Fruit fly (Drosophila melanogaster) whole organism, embryonic: ENCODE data around the gene Psn.
A peak's percentile ranks its signal among the peaks of the same experiment; 100 is the strongest.

Source experiments
- Ada2b ChIP-seq: fragments of 200-800 bp; sonication (Bioruptor generic); IDR thresholded peaks from 2 replicates; pipeline ENCODE4 v1.3.6; 2022; ENCODE audit warnings: missing biosample characterization, missing genetic modification characterization
- Aef1 ChIP-seq: fragments of 200-800 bp; sonication (Bioruptor generic); IDR thresholded peaks from 3 replicates; pipeline ENCODE4 v1.3.6; 2022; ENCODE audit warnings: missing biosample characterization, missing genetic modification characterization
- Bteb2 ChIP-seq: fragments of 200-800 bp; sonication (Bioruptor generic); optimal IDR thresholded peaks from 2 replicates; lab custom pipeline; 2016; ENCODE audit warnings: missing biosample characterization, missing genetic modification characterization
- CG10147 ChIP-seq: fragments of 200-800 bp; sonication (Bioruptor generic); optimal IDR thresholded peaks from 2 replicates; lab custom pipeline; 2019; ENCODE audit warnings: missing biosample characterization, mild to moderate bottlenecking, missing genetic modification characterization, moderate library complexity
- CG11560 ChIP-seq: fragments of 200-800 bp; sonication (Bioruptor generic); IDR thresholded peaks from 3 replicates; pipeline ENCODE4 v1.3.6; 2022; ENCODE audit warnings: missing biosample characterization, missing genetic modification characterization
- CG11723 ChIP-seq: fragments of 200-800 bp; sonication (Bioruptor generic); optimal IDR thresholded peaks from 2 replicates; lab custom pipeline; 2017; ENCODE audit warnings: missing biosample characterization, mild to moderate bottlenecking, missing genetic modification characterization
- CG1233 ChIP-seq: fragments of 200-800 bp; sonication (Bioruptor generic); optimal IDR thresholded peaks from 4 replicates; lab custom pipeline; 2018; ENCODE audit warnings: missing biosample characterization, mild to moderate bottlenecking, missing genetic modification characterization
- CG12659 ChIP-seq: fragments of 200-800 bp; sonication (Bioruptor generic); optimal IDR thresholded peaks from 3 replicates; lab custom pipeline; 2017; ENCODE audit warnings: mild to moderate bottlenecking, missing biosample characterization, missing genetic modification reagents, missing genetic modification characterization
- CG14710 ChIP-seq: fragments of 200-800 bp; sonication (Bioruptor generic); optimal IDR thresholded peaks from 3 replicates; lab custom pipeline; 2019; ENCODE audit warnings: missing biosample characterization, mild to moderate bottlenecking, missing genetic modification characterization, moderate library complexity
- CG15479 ChIP-seq: fragments of 200-800 bp; sonication (Bioruptor generic); optimal IDR thresholded peaks from 3 replicates; lab custom pipeline; 2019; ENCODE audit warnings: missing biosample characterization, mild to moderate bottlenecking, missing genetic modification characterization, moderate library complexity
- CG16863 ChIP-seq: fragments of 200-800 bp; sonication (Bioruptor generic); optimal IDR thresholded peaks from 3 replicates; lab custom pipeline; 2016; ENCODE audit warnings: missing biosample characterization, missing genetic modification characterization
- CG1832 ChIP-seq: fragments of 200-800 bp; sonication (Bioruptor generic); optimal IDR thresholded peaks from 2 replicates; lab custom pipeline; 2017; ENCODE audit warnings: missing biosample characterization, mild to moderate bottlenecking, missing genetic modification characterization, inconsistent platforms
- CG2120 ChIP-seq: fragments of 200-800 bp; sonication (Bioruptor generic); optimal IDR thresholded peaks from 3 replicates; lab custom pipeline; 2016; ENCODE audit warnings: missing biosample characterization, missing genetic modification characterization
- CG30403 ChIP-seq: fragments of 200-800 bp; sonication (Bioruptor generic); optimal IDR thresholded peaks from 3 replicates; lab custom pipeline; 2016; ENCODE audit warnings: missing biosample characterization, missing genetic modification characterization
- CG30431 ChIP-seq: fragments of 200-800 bp; sonication (Bioruptor generic); optimal IDR thresholded peaks from 2 replicates; lab custom pipeline; 2017; ENCODE audit warnings: missing biosample characterization, missing genetic modification characterization
- CG31388 ChIP-seq: fragments of 200-800 bp; sonication (Bioruptor generic); optimal IDR thresholded peaks from 2 replicates; lab custom pipeline; 2016; ENCODE audit warnings: missing biosample characterization, missing genetic modification characterization
- CG4617 ChIP-seq: fragments of 200-800 bp; sonication (Bioruptor generic); optimal IDR thresholded peaks from 3 replicates; lab custom pipeline; 2016; ENCODE audit warnings: missing biosample characterization, missing genetic modification characterization, borderline replicate concordance
- CG7556 ChIP-seq: fragments of 200-800 bp; sonication (Bioruptor generic); optimal IDR thresholded peaks from 2 replicates; lab custom pipeline; 2017; ENCODE audit warnings: missing biosample characterization, mild to moderate bottlenecking, missing genetic modification characterization
- CG7839 ChIP-seq: fragments of 200-800 bp; sonication (Bioruptor generic); optimal IDR thresholded peaks from 3 replicates; lab custom pipeline; 2018; ENCODE audit warnings: missing biosample characterization, mild to moderate bottlenecking, missing genetic modification characterization, moderate library complexity
- CG8388 ChIP-seq: fragments of 200-800 bp; sonication (Bioruptor generic); optimal IDR thresholded peaks from 2 replicates; lab custom pipeline; 2019; ENCODE audit warnings: missing biosample characterization, mild to moderate bottlenecking, missing genetic modification characterization, moderate library complexity
- CG8478 ChIP-seq: fragments of >200 bp; optimal IDR thresholded peaks from 2 replicates; lab custom pipeline; 2018
- CTCF ChIP-seq: fragments of 200-800 bp; sonication (Bioruptor generic); optimal IDR thresholded peaks from 2 replicates; lab custom pipeline; 2017; ENCODE audit warnings: missing biosample characterization, mild to moderate bottlenecking, missing genetic modification characterization, moderate library complexity
- D19A ChIP-seq: fragments of 200-800 bp; optimal IDR thresholded peaks from 3 replicates; lab custom pipeline; 2019; ENCODE audit warnings: missing biosample characterization, mild to moderate bottlenecking, missing genetic modification characterization, moderate library complexity
- Dfd ChIP-seq, 2 experiments: fragments of >200 bp; optimal IDR thresholded peaks; 2 replicates each; lab custom pipeline; 2017; ENCODE audit warnings: missing biosample characterization in 2 of 2, missing genetic modification characterization in 2 of 2
- Doc2 ChIP-seq: fragments of 200-800 bp; sonication (Bioruptor generic); IDR thresholded peaks from 2 replicates; pipeline ENCODE4 v1.3.6; 2022; ENCODE audit warnings: missing biosample characterization, missing genetic modification characterization
- Dref ChIP-seq: fragments of 200-800 bp; sonication (Bioruptor generic); IDR thresholded peaks from 2 replicates; pipeline ENCODE4 v1.3.6; 2022; ENCODE audit warnings: missing biosample characterization, missing genetic modification characterization
- ERR ChIP-seq: fragments of 200-800 bp; sonication (Bioruptor generic); optimal IDR thresholded peaks from 2 replicates; lab custom pipeline; 2016; ENCODE audit warnings: missing biosample characterization, missing genetic modification characterization
- Fer2 ChIP-seq: fragments of 200-800 bp; sonication (Bioruptor generic); optimal IDR thresholded peaks from 2 replicates; lab custom pipeline; 2018; ENCODE audit warnings: missing biosample characterization, mild to moderate bottlenecking, missing genetic modification characterization, moderate library complexity
- HHEX ChIP-seq: fragments of 200-800 bp; sonication (Bioruptor generic); optimal IDR thresholded peaks from 3 replicates; lab custom pipeline; 2017; ENCODE audit warnings: missing biosample characterization, mild to moderate bottlenecking, missing genetic modification characterization, missing genetic modification reagents
- HLH3B ChIP-seq: fragments of 200-800 bp; sonication (Bioruptor generic); IDR thresholded peaks from 2 replicates; pipeline ENCODE4 v1.3.6; 2022; ENCODE audit warnings: missing biosample characterization, missing genetic modification characterization
- Hey ChIP-seq: fragments of 200-800 bp; sonication (Bioruptor generic); optimal IDR thresholded peaks from 3 replicates; lab custom pipeline; 2018; ENCODE audit warnings: missing biosample characterization, mild to moderate bottlenecking, missing genetic modification characterization
- Nf-YB ChIP-seq: fragments of 200-800 bp; sonication (Bioruptor generic); optimal IDR thresholded peaks from 3 replicates; lab custom pipeline; 2019; ENCODE audit warnings: missing biosample characterization, mild to moderate bottlenecking, missing genetic modification characterization, moderate library complexity
- Oli ChIP-seq: fragments of 200-800 bp; sonication (Bioruptor generic); optimal IDR thresholded peaks from 2 replicates; lab custom pipeline; 2018; ENCODE audit warnings: missing biosample characterization, mild to moderate bottlenecking, missing genetic modification characterization, moderate library complexity
- Rfx ChIP-seq: fragments of 200-800 bp; sonication (Bioruptor generic); IDR thresholded peaks from 2 replicates; pipeline ENCODE4 v1.3.6; 2022; ENCODE audit warnings: missing biosample characterization, missing genetic modification characterization
- Stat92E ChIP-seq, 3 experiments: fragments of >200 bp in 2 of 3; fragments of 200-800 bp in 1 of 3; sonication (Bioruptor generic) in 1 of 3; optimal IDR thresholded peaks; 2 replicates each; lab custom pipeline; 2017 to 2019; ENCODE audit warnings: missing biosample characterization in 3 of 3, missing genetic modification characterization in 3 of 3, mild to moderate bottlenecking in 1 of 3, moderate library complexity in 1 of 3
- TFAM ChIP-seq: fragments of 200-800 bp; sonication (Bioruptor generic); optimal IDR thresholded peaks from 2 replicates; lab custom pipeline; 2017; ENCODE audit warnings: missing biosample characterization, missing genetic modification characterization, inconsistent platforms
- Taf1 ChIP-seq: fragments of 200-800 bp; sonication (Bioruptor generic); IDR thresholded peaks from 2 replicates; pipeline ENCODE4 v1.3.6; 2022; ENCODE audit warnings: missing biosample characterization, missing genetic modification characterization
- YL-1 ChIP-seq: fragments of 200-800 bp; sonication (Bioruptor generic); optimal IDR thresholded peaks from 3 replicates; lab custom pipeline; 2017; ENCODE audit warnings: missing biosample characterization, mild to moderate bottlenecking, missing genetic modification characterization
- aop ChIP-seq: fragments of 200-800 bp; sonication (Bioruptor generic); IDR thresholded peaks from 2 replicates; pipeline ENCODE4 v1.3.6; 2022; ENCODE audit warnings: missing biosample characterization, missing genetic modification characterization
- ara ChIP-seq: fragments of 200-800 bp; sonication (Bioruptor generic); IDR thresholded peaks from 2 replicates; pipeline ENCODE4 v1.3.6; 2022; ENCODE audit warnings: missing biosample characterization, missing genetic modification characterization
- bbx ChIP-seq: fragments of 200-800 bp; sonication (Bioruptor generic); IDR thresholded peaks from 2 replicates; pipeline ENCODE4 v1.3.6; 2022; ENCODE audit warnings: missing biosample characterization, missing genetic modification characterization; ENCODE audit not compliant: partially characterized antibody
- bcd ChIP-seq: fragments of 200-800 bp; sonication (Bioruptor generic); optimal IDR thresholded peaks from 2 replicates; lab custom pipeline; 2017; ENCODE audit warnings: missing biosample characterization, mild to moderate bottlenecking, missing genetic modification characterization
- bigmax ChIP-seq: fragments of 200-800 bp; sonication (Bioruptor generic); optimal IDR thresholded peaks from 2 replicates; lab custom pipeline; 2018; ENCODE audit warnings: missing biosample characterization, mild to moderate bottlenecking, missing genetic modification characterization
- crp ChIP-seq, 2 experiments: fragments of 200-800 bp; sonication (Bioruptor generic); optimal IDR thresholded peaks; 2 replicates in 1 of 2; 3 replicates in 1 of 2; lab custom pipeline; 2017; ENCODE audit warnings: missing biosample characterization in 2 of 2, missing genetic modification characterization in 2 of 2, mild to moderate bottlenecking in 1 of 2, moderate library complexity in 1 of 2
- fd96Cb ChIP-seq: fragments of 200-800 bp; sonication (Bioruptor generic); optimal IDR thresholded peaks from 2 replicates; lab custom pipeline; 2018; ENCODE audit warnings: missing biosample characterization, mild to moderate bottlenecking, missing genetic modification characterization, moderate library complexity
- grau ChIP-seq: fragments of 200-800 bp; optimal IDR thresholded peaks from 3 replicates; lab custom pipeline; 2019; ENCODE audit warnings: missing biosample characterization, mild to moderate bottlenecking, missing genetic modification characterization, moderate library complexity
- hb ChIP-seq: fragments of 200-800 bp; sonication (Bioruptor generic); IDR thresholded peaks from 3 replicates; pipeline ENCODE4 v1.3.6; 2022; ENCODE audit warnings: missing biosample characterization, missing genetic modification characterization; ENCODE audit not compliant: partially characterized antibody
- odd ChIP-seq: fragments of 200-800 bp; sonication (Bioruptor generic); optimal IDR thresholded peaks from 2 replicates; lab custom pipeline; 2017; ENCODE audit warnings: missing biosample characterization, mild to moderate bottlenecking, missing genetic modification characterization
- sna ChIP-seq: fragments of 200-800 bp; sonication (Bioruptor generic); IDR thresholded peaks from 2 replicates; pipeline ENCODE4 v1.3.6; 2022; ENCODE audit warnings: missing biosample characterization, missing genetic modification characterization; ENCODE audit not compliant: partially characterized antibody
- trem ChIP-seq: fragments of 200-800 bp; optimal IDR thresholded peaks from 3 replicates; lab custom pipeline; 2019; ENCODE audit warnings: missing biosample characterization, mild to moderate bottlenecking, missing genetic modification characterization, moderate library complexity
- vvl ChIP-seq: fragments of 200-800 bp; sonication (Bioruptor generic); IDR thresholded peaks from 2 replicates; pipeline ENCODE4 v1.3.6; 2022; ENCODE audit warnings: missing biosample characterization, missing genetic modification characterization
- zen ChIP-seq: fragments of 200-800 bp; sonication (Bioruptor generic); optimal IDR thresholded peaks from 3 replicates; lab custom pipeline; 2018; ENCODE audit warnings: missing biosample characterization, mild to moderate bottlenecking, missing genetic modification characterization, moderate library complexity

Gene Psn

dm6 chr3L:20430182-20430581 is 2.1 kb upstream of the Psn start, which contains the start of gene CG5262 (continued):
- no peak for TF ChIP-seq CG11560 (tag; lab: Robert Waterston, UW)
- TF ChIP-seq zen (tag; lab: Kevin White, UChicago) = peak; percentile 19
- no peak for TF ChIP-seq grau
- TF ChIP-seq CG14710 = peak; percentile 31
- TF ChIP-seq vvl (GFP tag; lab: Robert Waterston, UW) = peak; percentile 76
- no peak for TF ChIP-seq CG16863
- no peak for TF ChIP-seq Taf1
- no peak for TF ChIP-seq CG31388 (GFP tag; lab: Kevin White, UChicago)
- TF ChIP-seq Rfx (GFP tag; lab: Robert Waterston, UW) = no peak
- TF ChIP-seq CG2120 (GFP tag; lab: Kevin White, UChicago) = no peak
- no peak for TF ChIP-seq HLH3B (GFP tag; lab: Robert Waterston, UW)
- no peak for TF ChIP-seq Aef1 (GFP tag; lab: Robert Waterston, UW)
- no peak for TF ChIP-seq CG11723 (GFP tag; lab: Kevin White, UChicago)
- no peak for TF ChIP-seq CG7556
- no peak for TF ChIP-seq bigmax (GFP tag; lab: Kevin White, UChicago)
- no peak for TF ChIP-seq TFAM (GFP tag; lab: Kevin White, UChicago)
- peak; percentile 37 for TF ChIP-seq bbx
- TF ChIP-seq CG12659 (GFP tag; lab: Kevin White, UChicago) = peak; percentile 21
- TF ChIP-seq hb (GFP tag; lab: Robert Waterston, UW) = no peak
- no peak for TF ChIP-seq ERR (GFP tag; lab: Kevin White, UChicago)
- TF ChIP-seq Doc2 (GFP tag; lab: Robert Waterston, UW) = no peak
- TF ChIP-seq CG15479 = peak; percentile 65
- 0 out of 2 replicates have a peak, but pooled peaks have one; percentile 15 for TF ChIP-seq sna (GFP tag; lab: Robert Waterston, UW)
- peak; percentile 43; the same call in 1 of the 2 replicates for TF ChIP-seq Dref
- no peak for TF ChIP-seq Hey (tag; lab: Kevin White, UChicago)
- no peak for TF ChIP-seq D19A (tag; lab: Kevin White, UChicago)
- TF ChIP-seq aop (GFP tag; lab: Robert Waterston, UW) = no peak
- TF ChIP-seq CG8388 (GFP tag; lab: Kevin White, UChicago) = no peak
- TF ChIP-seq fd96Cb (tag; lab: Kevin White, UChicago) = no peak
- no peak for TF ChIP-seq Fer2 (tag; lab: Kevin White, UChicago)
- TF ChIP-seq CTCF (GFP tag; lab: Kevin White, UChicago) = peak; percentile 31
- TF ChIP-seq Stat92E (GFP tag; optimal IDR thresholded peaks at IDR 0.05; lab: Kevin White, UChicago) = peak in 1 of 3 experiments; percentile 22
- no peak for TF ChIP-seq CG10147
- peak; percentile 64 for TF ChIP-seq Nf-YB (GFP tag; lab: Kevin White, UChicago)
- peak in 1 of 2 experiments; percentile 69 for TF ChIP-seq crp (GFP tag; optimal IDR thresholded peaks at IDR 0.05; lab: Kevin White, UChicago)
- no peak for TF ChIP-seq CG1832 (GFP tag; lab: Kevin White, UChicago)
- TF ChIP-seq CG4617 (GFP tag; lab: Kevin White, UChicago) = peak; percentile 83
- TF ChIP-seq Ada2b (GFP tag; lab: Robert Waterston, UW) = no peak
- no peak for TF ChIP-seq bcd (GFP tag; lab: Kevin White, UChicago)
- no peak for TF ChIP-seq Dfd (GFP tag; optimal IDR thresholded peaks at IDR 0.05; lab: Kevin White, UChicago)
- TF ChIP-seq HHEX = no peak
- TF ChIP-seq CG30403 (GFP tag; lab: Kevin White, UChicago) = no peak
- TF ChIP-seq CG1233 (GFP tag; lab: Kevin White, UChicago) = no peak
- peak; percentile 66 for TF ChIP-seq trem (tag; lab: Kevin White, UChicago)
- no peak for TF ChIP-seq CG8478
- TF ChIP-seq Bteb2 (GFP tag; lab: Kevin White, UChicago) = no peak
- peak; percentile 56 for TF ChIP-seq YL-1 (GFP tag; lab: Kevin White, UChicago)
- TF ChIP-seq CG30431 (GFP tag; lab: Kevin White, UChicago) = no peak
- no peak for TF ChIP-seq ara (GFP tag; lab: Robert Waterston, UW)
- TF ChIP-seq odd (GFP tag; lab: Kevin White, UChicago) = no peak
- TF ChIP-seq CG7839 (tag; lab: Kevin White, UChicago) = no peak
- TF ChIP-seq Oli (tag; lab: Kevin White, UChicago) = no peak
